ENCODE assay signal across 1 fruit fly cellular context in the genomic region with DNA sequence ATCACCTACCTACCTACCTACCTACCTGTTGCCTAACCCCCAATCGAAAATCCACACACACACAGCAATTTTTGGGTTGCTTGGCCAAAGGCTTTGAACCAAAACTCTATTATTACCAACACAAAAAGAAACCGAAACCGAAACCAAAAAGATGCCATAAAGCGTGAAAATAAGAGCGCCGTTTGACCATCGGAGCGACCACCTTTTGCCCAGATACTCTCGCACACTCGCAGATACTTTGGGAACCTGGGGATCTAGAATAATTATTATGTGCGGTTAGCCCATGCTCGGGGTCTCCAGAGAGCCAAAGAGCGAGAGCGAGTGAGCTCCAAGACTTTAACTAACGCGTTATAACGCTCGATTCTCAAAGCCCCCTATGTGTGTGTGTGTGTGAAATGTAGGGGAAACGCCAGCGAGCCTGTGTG.
TF ChIP-seq lines count a peak whose summit lies in the region.

No protein-coding gene starts in this region.

TF ChIP-seq in whole organism, embryonic, 481 proteins besides CTCF, POLR2A, EP300 and RAD21 (continued from another document):
- peak; percentile 5 for TF ChIP-seq CG18599 (GFP tag; optimal IDR thresholded peaks at IDR 0.05; lab: Kevin White, UChicago)
- TF ChIP-seq CG32532 (GFP tag; IDR thresholded peaks at IDR 0.05; lab: Robert Waterston, UW) = peak; percentile 28; the same call in 1 of the 2 replicates
- TF ChIP-seq pfk (GFP tag; optimal IDR thresholded peaks at IDR 0.05; lab: Kevin White, UChicago) = peak; percentile 3
- TF ChIP-seq CG10543 (GFP tag; optimal IDR thresholded peaks at IDR 0.05; lab: Kevin White, UChicago) = peak; percentile 21
- TF ChIP-seq CG18011 (GFP tag; optimal IDR thresholded peaks at IDR 0.05; lab: Kevin White, UChicago) = peak; percentile 14
- TF ChIP-seq cg (GFP tag; optimal IDR thresholded peaks at IDR 0.05; lab: Kevin White, UChicago) = peak; percentile 67
- TF ChIP-seq HmgZ (tag; optimal IDR thresholded peaks at IDR 0.05; lab: Kevin White, UChicago) = no peak
- TF ChIP-seq CG6813 (GFP tag; optimal IDR thresholded peaks at IDR 0.05; lab: Kevin White, UChicago) = no peak
- peak; percentile 11 for TF ChIP-seq abd-A (tag; optimal IDR thresholded peaks at IDR 0.05; lab: Kevin White, UChicago)
- peak; percentile 45 for TF ChIP-seq ftz-f1 (GFP tag; optimal IDR thresholded peaks at IDR 0.05; lab: Kevin White, UChicago)
- no peak for TF ChIP-seq onecut (GFP tag; IDR thresholded peaks at IDR 0.05; lab: Robert Waterston, UW)
- no peak for TF ChIP-seq CG14667 (GFP tag; IDR thresholded peaks at IDR 0.05; lab: Robert Waterston, UW)
- peak; percentile 24 for TF ChIP-seq sd (tag; optimal IDR thresholded peaks at IDR 0.05; lab: Kevin White, UChicago)
- 0 out of 2 replicates have a peak, but pooled peaks have one; percentile 14 for TF ChIP-seq E2f2 (GFP tag; IDR thresholded peaks at IDR 0.05; lab: Robert Waterston, UW)
- peak; percentile 21 for TF ChIP-seq CG3163 (GFP tag; optimal IDR thresholded peaks at IDR 0.05; lab: Kevin White, UChicago)
- peak in 1 of 2 experiments; percentile 72 for TF ChIP-seq Pdp1 (GFP tag; optimal IDR thresholded peaks at IDR 0.05; lab: Kevin White, UChicago)
- TF ChIP-seq CG13894 (tag; optimal IDR thresholded peaks at IDR 0.05; lab: Kevin White, UChicago) = peak; percentile 84
- peak; percentile 76 for TF ChIP-seq sug (tag; optimal IDR thresholded peaks at IDR 0.05; lab: Kevin White, UChicago)
- peak; percentile 10; the same call in 1 of the 2 replicates for TF ChIP-seq vvl (GFP tag; IDR thresholded peaks at IDR 0.05; lab: Robert Waterston, UW)
- peak; percentile 28 for TF ChIP-seq CG12769 (tag; optimal IDR thresholded peaks at IDR 0.05; lab: Kevin White, UChicago)
- TF ChIP-seq exex (tag; optimal IDR thresholded peaks at IDR 0.05; lab: Kevin White, UChicago) = peak; percentile 63
- peak; percentile 5 for TF ChIP-seq kni (GFP tag; optimal IDR thresholded peaks at IDR 0.05; lab: Kevin White, UChicago)
- peak; percentile 41 for TF ChIP-seq B-H2 (GFP tag; optimal IDR thresholded peaks at IDR 0.05; lab: Kevin White, UChicago)
- TF ChIP-seq Vsx1 (GFP tag; optimal IDR thresholded peaks at IDR 0.05; lab: Kevin White, UChicago) = no peak
- TF ChIP-seq NC2α (GFP tag; optimal IDR thresholded peaks at IDR 0.05; lab: Kevin White, UChicago) = no peak
